Worm (Caenorhabditis elegans): ENCODE measurements around the gene M03D4.4.

Gene M03D4.4

DNA sequence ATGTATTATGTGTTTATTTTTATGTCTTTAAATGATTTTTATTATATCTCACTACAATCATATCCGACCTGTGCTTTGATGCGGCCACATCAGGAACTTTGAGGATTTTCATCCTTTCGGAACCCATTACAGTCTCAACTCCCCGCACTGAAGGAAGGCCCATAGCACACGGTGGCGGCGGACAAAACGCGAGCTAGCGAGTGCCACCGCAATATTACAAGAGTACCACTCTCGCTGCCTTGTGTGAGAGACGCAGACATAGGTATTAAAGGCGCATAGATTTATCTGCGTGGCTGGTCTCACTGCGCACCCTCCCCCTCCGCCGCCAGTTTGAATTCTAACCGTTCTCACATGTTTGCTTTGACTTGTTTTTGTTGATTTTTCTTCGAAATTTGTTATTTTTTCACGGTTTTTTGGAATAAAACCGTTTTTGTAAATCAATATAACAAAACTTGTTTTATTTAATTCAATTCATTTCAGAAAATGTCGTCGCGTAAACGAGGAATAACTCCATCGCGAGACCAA lies 9.3 kb downstream of the M03D4.4 start, which contains the start of gene zen-4 (continued):
- no peak for TF ChIP-seq mxl-3 (GFP tag; optimal IDR thresholded peaks at IDR 0.05)
- TF ChIP-seq jun-1 (tag; optimal IDR thresholded peaks at IDR 0.05): no peak
- TF ChIP-seq Y48G9A.11 (GFP tag; IDR thresholded peaks at IDR 0.05): peak; percentile 92
- peak; percentile 78; the same call in 1 of the 2 replicates for TF ChIP-seq ceh-44 (GFP tag; IDR thresholded peaks at IDR 0.05)
- peak; percentile 53 for TF ChIP-seq spr-1 (tag; optimal IDR thresholded peaks at IDR 0.05)
- TF ChIP-seq tag-97 (GFP tag; IDR thresholded peaks at IDR 0.05): no peak
- no peak for TF ChIP-seq hlh-11 (tag; optimal IDR thresholded peaks at IDR 0.05)
- TF ChIP-seq sdz-12 (GFP tag; optimal IDR thresholded peaks at IDR 0.05): no peak
- TF ChIP-seq unc-130 (GFP tag; optimal IDR thresholded peaks at IDR 0.05): peak; percentile 85
- no peak for TF ChIP-seq attf-4 (tag; optimal IDR thresholded peaks at IDR 0.05)
- TF ChIP-seq daf-16 (GFP tag; optimal IDR thresholded peaks at IDR 0.05): peak in 1 of 2 experiments; percentile 52
- TF ChIP-seq daf-16 (tag; optimal IDR thresholded peaks at IDR 0.05): peak; percentile 22
- peak in 1 of 2 experiments; percentile 89 for TF ChIP-seq unc-62 (GFP tag; optimal IDR thresholded peaks at IDR 0.05 in 1 of 2)
- TF ChIP-seq unc-62 (tag; optimal IDR thresholded peaks at IDR 0.05): no peak
- peak; percentile 30 for TF ChIP-seq spr-3 (GFP tag; optimal IDR thresholded peaks at IDR 0.05)
- TF ChIP-seq rbr-2 (tag; optimal IDR thresholded peaks at IDR 0.05): peak; percentile 20
- no peak for TF ChIP-seq skn-1 (tag; optimal IDR thresholded peaks at IDR 0.05)
- peak; percentile 79 for TF ChIP-seq snpc-4 (tag; optimal IDR thresholded peaks at IDR 0.05)
- peak; percentile 8 for TF ChIP-seq ama-1 (optimal IDR thresholded peaks at IDR 0.05)
- no peak for TF ChIP-seq Y105C5A.15 (GFP tag; IDR thresholded peaks at IDR 0.05)
- TF ChIP-seq T26A8.4 (GFP tag; IDR thresholded peaks at IDR 0.05): peak; percentile 40; the same call in 1 of the 2 replicates
- peak; percentile 51 for TF ChIP-seq duxl-1 (tag; optimal IDR thresholded peaks at IDR 0.05; ENCODE audit: poor library complexity)
- no peak for TF ChIP-seq nhr-42 (GFP tag; IDR thresholded peaks at IDR 0.05)
- TF ChIP-seq ces-1 (GFP tag; optimal IDR thresholded peaks at IDR 0.05): no peak

DNA sequence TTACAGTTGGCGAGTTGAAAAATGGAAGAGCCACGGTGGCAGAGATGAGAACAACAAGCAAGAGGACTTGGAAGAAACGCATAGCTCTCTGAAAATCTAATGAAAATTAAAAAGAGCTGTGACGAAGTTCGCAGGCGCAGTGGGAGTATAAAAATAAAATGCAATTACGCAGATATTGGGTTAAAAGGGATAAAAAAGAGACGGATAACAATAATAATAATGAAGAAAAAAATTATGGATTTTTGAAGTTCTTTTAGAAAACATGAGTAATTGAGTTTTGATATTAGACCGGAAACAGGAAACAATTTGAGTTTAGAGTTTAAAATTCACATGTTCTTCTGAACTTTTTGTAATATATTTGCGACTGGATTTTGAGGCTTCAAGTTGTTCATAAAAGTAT lies 14.8 kb downstream of the M03D4.4 start, which contains the start of gene M03D4.3:
M03D4.3 (minus strand) TSS at position 101 of the 400 bp plus-strand sequence.
- TF ChIP-seq hlh-30 (tag; optimal IDR thresholded peaks at IDR 0.05; ENCODE audit: insufficient read depth) (no peak), daf-16 (GFP tag; optimal IDR thresholded peaks at IDR 0.05) (no peak), daf-16 (tag; optimal IDR thresholded peaks at IDR 0.05) (no peak), Y48G9A.11 (GFP tag; IDR thresholded peaks at IDR 0.05) (no peak), ctbp-1 (GFP tag; IDR thresholded peaks at IDR 0.05) (no peak), zfp-2 (tag; optimal IDR thresholded peaks at IDR 0.05) (no peak), unc-62 (GFP tag; optimal IDR thresholded peaks at IDR 0.05 in 1 of 2) (no peak), unc-62 (tag; optimal IDR thresholded peaks at IDR 0.05) (no peak), nhr-25 (tag; optimal IDR thresholded peaks at IDR 0.05; ENCODE audit: borderline replicate concordance, insufficient read depth) (no peak), nhr-28 (tag; optimal IDR thresholded peaks at IDR 0.05) (no peak), saeg-2 (GFP tag; IDR thresholded peaks at IDR 0.05) (no peak), nhr-11 (tag; optimal IDR thresholded peaks at IDR 0.05) (no peak), dmd-6 (GFP tag; IDR thresholded peaks at IDR 0.05) (no peak), lsy-2 (tag; optimal IDR thresholded peaks at IDR 0.05) (no peak)

DNA sequence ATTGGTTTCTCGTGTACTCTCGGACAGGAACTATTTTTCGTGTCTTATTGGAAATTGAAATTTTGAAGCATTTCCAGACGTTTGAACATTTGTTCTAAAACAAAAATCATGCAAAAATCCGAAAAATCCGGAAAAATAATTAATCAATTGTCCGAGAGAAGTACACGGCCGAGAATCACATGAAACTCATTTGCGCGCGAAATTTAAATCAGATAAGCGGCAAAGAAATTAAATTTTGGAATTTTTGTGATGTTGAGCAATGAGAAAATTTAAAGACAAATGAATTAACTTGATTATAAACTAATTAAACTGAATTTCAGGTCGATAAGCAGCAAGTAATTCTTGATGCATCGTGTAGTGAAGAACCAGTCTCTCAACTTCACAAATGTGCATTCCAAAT lies 18.4 kb downstream of the M03D4.4 start:
- no peak for TF ChIP-seq Y48G9A.11 (GFP tag; IDR thresholded peaks at IDR 0.05)
- TF ChIP-seq daf-19 (GFP tag; conservative IDR thresholded peaks at IDR 0.05): peak; percentile 61; the same call in 1 of the 2 replicates

DNA sequence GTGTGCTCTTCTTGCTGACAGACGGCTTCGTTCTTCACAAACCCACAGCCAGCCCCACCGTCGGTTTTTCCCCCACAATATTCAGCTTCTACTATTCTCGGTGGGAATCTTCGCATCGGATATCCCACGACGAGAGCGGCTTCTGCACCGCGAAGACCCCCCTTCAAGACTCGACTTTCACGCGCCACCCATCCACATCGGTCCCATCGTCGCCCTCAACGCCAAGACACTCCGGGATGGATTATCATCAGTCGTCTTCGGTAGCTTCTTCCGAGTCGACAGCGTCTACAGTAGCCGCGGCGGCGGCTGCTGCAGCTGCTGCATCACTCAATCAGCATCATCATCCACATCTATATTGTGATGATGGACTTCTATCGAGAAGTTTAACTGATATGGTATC lies 22.7 kb downstream of the M03D4.4 start:
- TF ChIP-seq lin-15B (tag; optimal IDR thresholded peaks at IDR 0.05) (no peak), arid-1 (GFP tag; conservative IDR thresholded peaks at IDR 0.05) (no peak), dmd-6 (GFP tag; IDR thresholded peaks at IDR 0.05) (no peak), ztf-7 (tag; optimal IDR thresholded peaks at IDR 0.05) (no peak), nhr-41 (GFP tag; IDR thresholded peaks at IDR 0.05) (no peak), nhr-10 (tag; optimal IDR thresholded peaks at IDR 0.05) (no peak), F49E8.2 (tag; optimal IDR thresholded peaks at IDR 0.05; ENCODE audit: borderline replicate concordance) (no peak), attf-4 (tag; optimal IDR thresholded peaks at IDR 0.05) (no peak), Y48G9A.11 (GFP tag; IDR thresholded peaks at IDR 0.05) (no peak), set-16 (GFP tag; IDR thresholded peaks at IDR 0.05) (peak; percentile 81), snpc-1.2 (GFP tag; IDR thresholded peaks at IDR 0.05) (no peak), aly-2 (tag; optimal IDR thresholded peaks at IDR 0.05) (no peak), lsy-2 (tag; optimal IDR thresholded peaks at IDR 0.05) (no peak), aha-1 (tag) (peak; percentile 78), ztf-11 (tag; optimal IDR thresholded peaks at IDR 0.05) (no peak)

Measured in whole organism, L4 larva.